Worm (Caenorhabditis elegans): Measurements from ENCODE around the gene gst-40.

ce11 chrIV:762016-762459 lies 1.7 kb downstream of the gst-40 start:
- TF ChIP-seq ref-1 (GFP tag; conservative IDR thresholded peaks at IDR 0.05), result no peak
- TF ChIP-seq med-1 (GFP tag; optimal IDR thresholded peaks at IDR 0.05; ENCODE audit: insufficient read depth), result no peak
- no peak for TF ChIP-seq ztf-23 (GFP tag; IDR thresholded peaks at IDR 0.05)
- no peak for TF ChIP-seq tab-1 (GFP tag; IDR thresholded peaks at IDR 0.05)

All from whole organism, midembryonic.